Worm (Caenorhabditis elegans): ENCODE measurements around the gene C30G12.1.
A peak's percentile ranks its signal among the peaks of the same experiment; 100 is the strongest.

Gene C30G12.1

ce11 chrII:7319471-7319870 lies 20.3 kb downstream of the C30G12.1 start:
- no peak for TF ChIP-seq egl-13 (tag; optimal IDR thresholded peaks at IDR 0.05)
- no peak for TF ChIP-seq unc-30 (tag; optimal IDR thresholded peaks at IDR 0.05)
- no peak for TF ChIP-seq zip-4 (GFP tag; optimal IDR thresholded peaks at IDR 0.05)
- no peak for TF ChIP-seq pqm-1 (tag; optimal IDR thresholded peaks at IDR 0.05)
- no peak for TF ChIP-seq C04F5.9 (tag; optimal IDR thresholded peaks at IDR 0.05)
- no peak for TF ChIP-seq mab-9 (GFP tag; IDR thresholded peaks at IDR 0.05)
- TF ChIP-seq nhr-12 (tag; optimal IDR thresholded peaks at IDR 0.05): no peak
- no peak for TF ChIP-seq snpc-4 (tag; optimal IDR thresholded peaks at IDR 0.05)
- no peak for TF ChIP-seq pag-3 (tag; optimal IDR thresholded peaks at IDR 0.05; ENCODE audit: borderline replicate concordance, insufficient read depth)
- no peak for TF ChIP-seq hlh-4 (tag; optimal IDR thresholded peaks at IDR 0.05)
- TF ChIP-seq hlh-17 (GFP tag; optimal IDR thresholded peaks at IDR 0.05; ENCODE audit: borderline replicate concordance): no peak
- no peak for TF ChIP-seq nhr-71 (tag; optimal IDR thresholded peaks at IDR 0.05)
- TF ChIP-seq egl-27 (tag; optimal IDR thresholded peaks at IDR 0.05): no peak
- no peak for TF ChIP-seq elt-2 (tag; optimal IDR thresholded peaks at IDR 0.05)
- TF ChIP-seq nhr-84 (tag; optimal IDR thresholded peaks at IDR 0.05): no peak
- TF ChIP-seq efl-1 (optimal IDR thresholded peaks at IDR 0.05): no peak
- no peak for TF ChIP-seq efl-1 (GFP tag; optimal IDR thresholded peaks at IDR 0.05 in 1 of 2)
- TF ChIP-seq nhr-90 (tag; optimal IDR thresholded peaks at IDR 0.05; ENCODE audit: poor library complexity): no peak
- no peak for TF ChIP-seq tlp-1 (tag; optimal IDR thresholded peaks at IDR 0.05)

ce11 chrII:7323317-7323716 lies 24.2 kb downstream of the C30G12.1 start:
- TF ChIP-seq nhr-71 (tag; optimal IDR thresholded peaks at IDR 0.05): peak; percentile 93
- TF ChIP-seq sup-37 (GFP tag; optimal IDR thresholded peaks at IDR 0.05): peak; percentile 29
- TF ChIP-seq nhr-12 (tag; optimal IDR thresholded peaks at IDR 0.05): no peak
- TF ChIP-seq mdl-1 (tag; optimal IDR thresholded peaks at IDR 0.05): peak in 1 of 2 experiments; percentile 58
- no peak for TF ChIP-seq hlh-17 (GFP tag; optimal IDR thresholded peaks at IDR 0.05; ENCODE audit: borderline replicate concordance)
- peak; percentile 20 for TF ChIP-seq tbx-2 (tag; optimal IDR thresholded peaks at IDR 0.05)
- no peak for TF ChIP-seq ama-1 (optimal IDR thresholded peaks at IDR 0.05)
- peak; percentile 50 for TF ChIP-seq irx-1 (tag; optimal IDR thresholded peaks at IDR 0.05)
- TF ChIP-seq Y116A8C.19 (tag; optimal IDR thresholded peaks at IDR 0.05; ENCODE audit: borderline replicate concordance): no peak
- TF ChIP-seq nhr-76 (tag; optimal IDR thresholded peaks at IDR 0.05): no peak
- no peak for TF ChIP-seq aly-2 (tag; optimal IDR thresholded peaks at IDR 0.05)
- TF ChIP-seq nhr-19 (GFP tag; conservative IDR thresholded peaks at IDR 0.05): peak; percentile 81
- no peak for TF ChIP-seq efl-3 (GFP tag; optimal IDR thresholded peaks at IDR 0.05)
- TF ChIP-seq sox-4 (tag; optimal IDR thresholded peaks at IDR 0.05): no peak
- peak; percentile 92 for TF ChIP-seq lin-14 (GFP tag; optimal IDR thresholded peaks at IDR 0.05)
- peak in 1 of 2 experiments; percentile 2 for TF ChIP-seq lin-35 (GFP tag; optimal IDR thresholded peaks at IDR 0.05)
- peak; percentile 82 for TF ChIP-seq lin-39 (tag; optimal IDR thresholded peaks at IDR 0.05)
- TF ChIP-seq rnt-1 (tag; optimal IDR thresholded peaks at IDR 0.05): peak; percentile 90
- TF ChIP-seq unc-98 (GFP tag; IDR thresholded peaks at IDR 0.05): no peak
- TF ChIP-seq efl-1 (optimal IDR thresholded peaks at IDR 0.05): peak; percentile 16 to 41
- peak; percentile 0 to 2 for TF ChIP-seq efl-1 (GFP tag; optimal IDR thresholded peaks at IDR 0.05 in 1 of 2)
- TF ChIP-seq sptf-1 (tag; optimal IDR thresholded peaks at IDR 0.05): no peak
- TF ChIP-seq nhr-20 (tag; optimal IDR thresholded peaks at IDR 0.05): peak; percentile 65
- TF ChIP-seq mef-2 (tag; optimal IDR thresholded peaks at IDR 0.05): peak; percentile 22
- TF ChIP-seq lir-3 (tag; optimal IDR thresholded peaks at IDR 0.05; ENCODE audit: poor library complexity): peak; percentile 58
- TF ChIP-seq nhr-85 (tag): peak; percentile 14
- TF ChIP-seq nhr-11 (tag; optimal IDR thresholded peaks at IDR 0.05): peak; percentile 62
- peak; percentile 47 to 71 for TF ChIP-seq lsy-2 (tag; optimal IDR thresholded peaks at IDR 0.05)
- no peak for TF ChIP-seq unc-62 (GFP tag; optimal IDR thresholded peaks at IDR 0.05)
- peak; percentile 33 for TF ChIP-seq xbp-1 (tag; optimal IDR thresholded peaks at IDR 0.05)
- peak; percentile 68 for TF ChIP-seq ztf-4 (tag; optimal IDR thresholded peaks at IDR 0.05)
- TF ChIP-seq fos-1 (tag; optimal IDR thresholded peaks at IDR 0.05): no peak
- no peak for TF ChIP-seq tlp-1 (tag; optimal IDR thresholded peaks at IDR 0.05)
- TF ChIP-seq pqm-1 (tag; optimal IDR thresholded peaks at IDR 0.05): no peak
- peak; percentile 36 for TF ChIP-seq C16A3.4 (tag; optimal IDR thresholded peaks at IDR 0.05)
- peak; percentile 28 for TF ChIP-seq mep-1 (tag; optimal IDR thresholded peaks at IDR 0.05)
- no peak for TF ChIP-seq fkh-10 (GFP tag; optimal IDR thresholded peaks at IDR 0.05)
- TF ChIP-seq unc-30 (tag; optimal IDR thresholded peaks at IDR 0.05): no peak
- TF ChIP-seq vab-15 (tag; optimal IDR thresholded peaks at IDR 0.05): peak; percentile 79
- TF ChIP-seq elt-2 (tag; optimal IDR thresholded peaks at IDR 0.05): no peak
- peak; percentile 36 for TF ChIP-seq swsn-7 (tag; optimal IDR thresholded peaks at IDR 0.05)
- no peak for TF ChIP-seq egl-27 (tag; optimal IDR thresholded peaks at IDR 0.05)
